Worm (Caenorhabditis elegans) whole organism, L3 larva: Measurements from ENCODE around the gene D2096.12.

ENCODE experiments used
- R02D3.7 ChIP-seq: fragments of 150-350 bp; optimal IDR thresholded peaks from 2 replicates; lab custom pipeline; 2014; ENCODE audit warnings: missing biosample characterization, missing genetic modification characterization
- ama-1 ChIP-seq: fragments of 150-350 bp; optimal IDR thresholded peaks from 2 replicates; lab custom pipeline; 2018
- ceh-28 ChIP-seq: fragments of 150-350 bp; optimal IDR thresholded peaks from 2 replicates; lab custom pipeline; 2014; ENCODE audit warnings: missing biosample characterization, missing genetic modification reagents, missing genetic modification characterization
- ceh-9 ChIP-seq: sonication (generic microtip); optimal IDR thresholded peaks from 2 replicates; lab custom pipeline; 2018; ENCODE audit warnings: missing biosample characterization, missing genetic modification characterization
- fos-1 ChIP-seq: fragments of 150-350 bp; optimal IDR thresholded peaks from 2 replicates; lab custom pipeline; 2014; ENCODE audit warnings: missing biosample characterization, missing genetic modification characterization
- lin-15B ChIP-seq: fragments of 150-350 bp; optimal IDR thresholded peaks from 2 replicates; lab custom pipeline; 2014; ENCODE audit warnings: missing biosample characterization, missing genetic modification characterization
- lsy-12 ChIP-seq: sonication (generic microtip); optimal IDR thresholded peaks from 2 replicates; lab custom pipeline; 2016; ENCODE audit warnings: mild to moderate bottlenecking, missing genetic modification characterization, missing compliant biosample characterization
- nhr-11 ChIP-seq: fragments of 150-350 bp; optimal IDR thresholded peaks from 2 replicates; lab custom pipeline; 2014; ENCODE audit warnings: missing biosample characterization, missing genetic modification characterization
- nhr-76 ChIP-seq: fragments of 150-350 bp; sonication (generic microtip); optimal IDR thresholded peaks from 5 replicates; lab custom pipeline; 2014; ENCODE audit warnings: missing biosample characterization, missing genetic modification characterization
- pha-4 ChIP-seq: fragments of 150-350 bp; optimal IDR thresholded peaks from 2 replicates; lab custom pipeline; 2014; ENCODE audit warnings: missing biosample characterization, missing genetic modification reagents, missing genetic modification characterization
- tbx-2 ChIP-seq: sonication (generic microtip); optimal IDR thresholded peaks from 2 replicates; lab custom pipeline; 2016; ENCODE audit warnings: mild to moderate bottlenecking, missing genetic modification characterization, missing compliant biosample characterization
- unc-39 ChIP-seq: sonication (generic microtip); optimal IDR thresholded peaks from 4 replicates; lab custom pipeline; 2017; ENCODE audit warnings: missing biosample characterization, missing genetic modification characterization
- unc-62 ChIP-seq: fragments of 150-350 bp; sonication (generic microtip); optimal IDR thresholded peaks from 4 replicates; lab custom pipeline; 2014; ENCODE audit warnings: missing biosample characterization, missing genetic modification reagents, missing genetic modification characterization
- ztf-11 ChIP-seq: fragments of 150-350 bp; optimal IDR thresholded peaks from 2 replicates; lab custom pipeline; 2014; ENCODE audit warnings: missing biosample characterization, missing genetic modification characterization

DNA sequence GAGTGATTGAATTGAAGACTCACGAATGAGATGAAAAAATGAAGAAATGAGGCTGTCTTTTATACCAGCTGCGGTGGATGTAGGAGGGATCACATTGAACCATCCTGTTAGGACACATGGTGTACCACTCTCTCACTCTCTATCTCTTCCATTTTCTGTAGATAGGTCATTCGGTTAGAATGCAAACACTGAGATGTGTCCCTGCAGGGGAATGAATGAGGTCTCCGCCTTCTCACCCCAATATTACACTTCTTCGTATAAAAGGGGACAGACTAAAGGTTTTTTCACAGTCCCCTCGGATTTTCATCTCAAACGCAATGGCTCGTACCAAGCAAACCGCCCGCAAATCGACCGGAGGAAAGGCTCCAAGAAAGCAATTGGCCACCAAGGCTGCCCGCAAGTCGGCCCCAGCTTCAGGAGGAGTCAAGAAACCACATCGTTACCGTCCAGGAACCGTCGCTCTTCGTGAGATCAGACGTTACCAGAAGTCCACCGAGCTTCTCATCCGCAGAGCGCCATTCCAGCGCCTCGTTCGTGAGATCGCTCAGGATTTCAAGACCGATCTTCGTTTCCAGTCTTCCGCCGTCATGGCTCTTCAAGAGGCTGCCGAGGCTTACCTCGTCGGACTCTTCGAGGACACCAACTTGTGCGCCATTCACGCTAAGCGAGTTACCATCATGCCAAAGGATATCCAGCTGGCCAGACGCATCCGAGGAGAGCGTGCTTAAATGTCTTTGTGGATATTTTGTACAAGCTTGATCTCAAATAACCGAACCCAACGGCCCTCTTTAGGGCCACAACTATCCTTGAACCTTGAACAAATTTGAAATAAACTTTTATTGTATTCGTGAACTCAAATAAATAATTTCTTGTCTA is 29.0 kb upstream of the D2096.12 start, which contains the start of gene his-32:
- TF ChIP-seq ceh-28 (tag; lab: Kevin White, UChicago) = no peak
- no peak for TF ChIP-seq nhr-11 (tag; lab: Kevin White, UChicago)
- no peak for TF ChIP-seq fos-1 (tag; lab: Kevin White, UChicago)
- TF ChIP-seq tbx-2 (tag; lab: Kevin White, UChicago) = no peak
- TF ChIP-seq unc-39 (tag; lab: Kevin White, UChicago) = no peak
- TF ChIP-seq ztf-11 (tag; lab: Kevin White, UChicago) = no peak
- peak; percentile 42 for TF ChIP-seq pha-4 (tag; lab: Kevin White, UChicago)
- TF ChIP-seq R02D3.7 (tag; lab: Kevin White, UChicago) = no peak
- no peak for TF ChIP-seq nhr-76
- no peak for TF ChIP-seq ama-1
- TF ChIP-seq unc-62 (GFP tag; lab: Kevin White, UChicago) = no peak
- TF ChIP-seq ceh-9 = no peak
- TF ChIP-seq lin-15B (tag; lab: Kevin White, UChicago) = peak; percentile 15
- peak; percentile 43 for TF ChIP-seq lsy-12
